Fruit fly (Drosophila melanogaster) whole organism, embryonic: Measurements from ENCODE around the gene CG2841.

ENCODE experiments used
- Antp ChIP-seq: fragments of 200-800 bp; sonication (Bioruptor generic); optimal IDR thresholded peaks from 3 replicates; lab custom pipeline; 2016; ENCODE audit warnings: missing biosample characterization, missing genetic modification characterization
- Bdp1 ChIP-seq: fragments of 200-800 bp; sonication (Bioruptor generic); optimal IDR thresholded peaks from 3 replicates; lab custom pipeline; 2016; ENCODE audit warnings: missing biosample characterization, missing genetic modification characterization
- CG10565 ChIP-seq: fragments of 200-800 bp; sonication (Bioruptor generic); optimal IDR thresholded peaks from 3 replicates; lab custom pipeline; 2016; ENCODE audit warnings: missing biosample characterization, mild to moderate bottlenecking, missing genetic modification characterization
- CG10979 ChIP-seq: fragments of 200-800 bp; sonication (Bioruptor generic); optimal IDR thresholded peaks from 2 replicates; lab custom pipeline; 2018; ENCODE audit warnings: missing biosample characterization, mild to moderate bottlenecking, missing genetic modification characterization, moderate library complexity
- CG11695 ChIP-seq: fragments of 200-800 bp; sonication (Bioruptor generic); IDR thresholded peaks from 3 replicates; pipeline ENCODE4 v1.3.6; 2022; ENCODE audit warnings: missing biosample characterization, missing genetic modification characterization
- CG13123 ChIP-seq: fragments of 200-800 bp; sonication (Bioruptor generic); optimal IDR thresholded peaks from 2 replicates; lab custom pipeline; 2016; ENCODE audit warnings: missing biosample characterization, missing genetic modification characterization
- CG15269 ChIP-seq: fragments of 200-800 bp; sonication (Bioruptor generic); optimal IDR thresholded peaks from 2 replicates; lab custom pipeline; 2018; ENCODE audit warnings: missing biosample characterization, mild to moderate bottlenecking, missing genetic modification characterization, moderate library complexity
- CG17359 ChIP-seq: fragments of 200-800 bp; sonication (Bioruptor generic); optimal IDR thresholded peaks from 3 replicates; lab custom pipeline; 2018; ENCODE audit warnings: missing biosample characterization, mild to moderate bottlenecking, missing genetic modification characterization, moderate library complexity
- CG2199 ChIP-seq: fragments of 200-800 bp; sonication (Bioruptor generic); IDR thresholded peaks from 3 replicates; pipeline ENCODE4 v1.3.6; 2022; ENCODE audit warnings: missing biosample characterization, missing genetic modification characterization
- CG2202 ChIP-seq: fragments of 200-800 bp; sonication (Bioruptor generic); optimal IDR thresholded peaks from 2 replicates; lab custom pipeline; 2018; ENCODE audit warnings: missing biosample characterization, mild to moderate bottlenecking, missing genetic modification characterization
- CG3281 ChIP-seq: fragments of 200-800 bp; sonication (Bioruptor generic); optimal IDR thresholded peaks from 3 replicates; lab custom pipeline; 2017; ENCODE audit warnings: missing biosample characterization, mild to moderate bottlenecking, missing genetic modification characterization
- CG4360 ChIP-seq: fragments of 200-800 bp; sonication (Bioruptor generic); IDR thresholded peaks from 2 replicates; pipeline ENCODE4 v1.3.6; 2022; ENCODE audit warnings: missing biosample characterization, missing genetic modification characterization
- CG4820 ChIP-seq: fragments of 200-800 bp; sonication (Bioruptor generic); optimal IDR thresholded peaks from 3 replicates; lab custom pipeline; 2016; ENCODE audit warnings: missing biosample characterization, missing genetic modification characterization
- CG5245 ChIP-seq: fragments of 200-800 bp; sonication (Bioruptor generic); optimal IDR thresholded peaks from 3 replicates; lab custom pipeline; 2016; ENCODE audit warnings: missing biosample characterization, missing genetic modification characterization
- CG7963 ChIP-seq: fragments of 200-800 bp; sonication (Bioruptor generic); IDR thresholded peaks from 3 replicates; pipeline ENCODE4 v1.3.6; 2022; ENCODE audit warnings: missing biosample characterization, missing genetic modification characterization; ENCODE audit not compliant: partially characterized antibody
- CG8359 ChIP-seq: fragments of 200-800 bp; sonication (Bioruptor generic); optimal IDR thresholded peaks from 2 replicates; lab custom pipeline; 2017; ENCODE audit warnings: missing biosample characterization, mild to moderate bottlenecking, missing genetic modification characterization, borderline replicate concordance
- Hr78 ChIP-seq, 2 experiments: fragments of 200-800 bp in 1 of 2; fragments of >200 bp in 1 of 2; sonication (Bioruptor generic) in 1 of 2; optimal IDR thresholded peaks; 2 replicates each; lab custom pipeline; 2017 to 2019; ENCODE audit warnings: missing biosample characterization in 2 of 2, missing genetic modification characterization in 2 of 2, mild to moderate bottlenecking in 1 of 2, moderate library complexity in 1 of 2
- Jarid2 ChIP-seq: fragments of 200-800 bp; sonication (Bioruptor generic); optimal IDR thresholded peaks from 3 replicates; lab custom pipeline; 2017; ENCODE audit warnings: mild to moderate bottlenecking, missing biosample characterization, missing genetic modification reagents, missing genetic modification characterization
- Lim3 ChIP-seq: fragments of 200-800 bp; sonication (Bioruptor generic); IDR thresholded peaks from 2 replicates; pipeline ENCODE4 v1.3.6; 2022; ENCODE audit warnings: missing biosample characterization, missing genetic modification characterization
- MTF-1 ChIP-seq: fragments of 200-800 bp; sonication (Bioruptor generic); optimal IDR thresholded peaks from 2 replicates; lab custom pipeline; 2018; ENCODE audit warnings: missing biosample characterization, mild to moderate bottlenecking, missing genetic modification characterization, borderline replicate concordance
- Nf-YA ChIP-seq: fragments of 200-800 bp; sonication (Bioruptor generic); IDR thresholded peaks from 2 replicates; pipeline ENCODE4 v1.3.6; 2022; ENCODE audit warnings: missing biosample characterization, missing genetic modification characterization
- Sin3A ChIP-seq: fragments of >200 bp; optimal IDR thresholded peaks from 2 replicates; lab custom pipeline; 2018
- ac ChIP-seq: fragments of 200-800 bp; sonication (Bioruptor generic); optimal IDR thresholded peaks from 3 replicates; lab custom pipeline; 2017; ENCODE audit warnings: missing biosample characterization, mild to moderate bottlenecking, missing genetic modification characterization
- al ChIP-seq: fragments of 200-800 bp; sonication (Bioruptor generic); IDR thresholded peaks from 2 replicates; pipeline ENCODE4 v1.3.6; 2022; ENCODE audit warnings: missing biosample characterization, missing genetic modification characterization
- ara ChIP-seq: fragments of 200-800 bp; sonication (Bioruptor generic); IDR thresholded peaks from 2 replicates; pipeline ENCODE4 v1.3.6; 2022; ENCODE audit warnings: missing biosample characterization, missing genetic modification characterization
- bcd ChIP-seq: fragments of 200-800 bp; sonication (Bioruptor generic); optimal IDR thresholded peaks from 2 replicates; lab custom pipeline; 2017; ENCODE audit warnings: missing biosample characterization, mild to moderate bottlenecking, missing genetic modification characterization
- bigmax ChIP-seq: fragments of 200-800 bp; sonication (Bioruptor generic); optimal IDR thresholded peaks from 2 replicates; lab custom pipeline; 2018; ENCODE audit warnings: missing biosample characterization, mild to moderate bottlenecking, missing genetic modification characterization
- cwo ChIP-seq: fragments of 200-800 bp; sonication (Bioruptor generic); optimal IDR thresholded peaks from 3 replicates; lab custom pipeline; 2017; ENCODE audit warnings: missing biosample characterization, missing genetic modification characterization, mild to moderate bottlenecking, moderate library complexity, missing genetic modification reagents
- emc ChIP-seq: fragments of 200-800 bp; sonication (Bioruptor generic); optimal IDR thresholded peaks from 2 replicates; lab custom pipeline; 2016; ENCODE audit warnings: missing biosample characterization, missing genetic modification characterization
- fru ChIP-seq: fragments of >200 bp; optimal IDR thresholded peaks from 2 replicates; lab custom pipeline; 2017
- ftz-f1 ChIP-seq: fragments of 200-800 bp; sonication (Bioruptor generic); optimal IDR thresholded peaks from 2 replicates; lab custom pipeline; 2016; ENCODE audit warnings: missing biosample characterization, missing genetic modification characterization
- gfzf ChIP-seq: fragments of 200-800 bp; sonication (Bioruptor generic); optimal IDR thresholded peaks from 2 replicates; lab custom pipeline; 2016; ENCODE audit warnings: missing biosample characterization, mild to moderate bottlenecking, missing genetic modification characterization, moderate library complexity
- ind ChIP-seq: fragments of 200-800 bp; sonication (Bioruptor generic); optimal IDR thresholded peaks from 3 replicates; lab custom pipeline; 2016; ENCODE audit warnings: missing biosample characterization, missing genetic modification characterization
- knrl ChIP-seq: fragments of 200-800 bp; sonication (Bioruptor generic); IDR thresholded peaks from 3 replicates; pipeline ENCODE4 v1.3.6; 2022; ENCODE audit warnings: missing biosample characterization, missing genetic modification characterization; ENCODE audit not compliant: partially characterized antibody
- lbe ChIP-seq: fragments of 200-800 bp; sonication (Bioruptor generic); optimal IDR thresholded peaks from 2 replicates; lab custom pipeline; 2016; ENCODE audit warnings: missing biosample characterization, mild to moderate bottlenecking, missing genetic modification characterization
- pros ChIP-seq: fragments of 200-800 bp; sonication (Bioruptor generic); optimal IDR thresholded peaks from 3 replicates; lab custom pipeline; 2019; ENCODE audit warnings: missing biosample characterization, mild to moderate bottlenecking, missing genetic modification characterization, moderate library complexity
- rib ChIP-seq: fragments of 200-800 bp; sonication (Bioruptor generic); IDR thresholded peaks from 2 replicates; pipeline ENCODE4 v1.3.6; 2022; ENCODE audit warnings: missing biosample characterization, missing genetic modification characterization
- sob ChIP-seq: fragments of 200-800 bp; sonication (Bioruptor generic); IDR thresholded peaks from 2 replicates; pipeline ENCODE4 v1.3.6; 2022; ENCODE audit warnings: missing biosample characterization, missing genetic modification characterization
- twi ChIP-seq: fragments of 200-800 bp; optimal IDR thresholded peaks from 2 replicates; lab custom pipeline; 2019; ENCODE audit warnings: missing biosample characterization, mild to moderate bottlenecking, missing genetic modification characterization, moderate library complexity
- vvl ChIP-seq: fragments of 200-800 bp; sonication (Bioruptor generic); IDR thresholded peaks from 2 replicates; pipeline ENCODE4 v1.3.6; 2022; ENCODE audit warnings: missing biosample characterization, missing genetic modification characterization

Gene CG2841

dm6 chrX:2321900-2322555 lies 44.1 kb downstream of the CG2841 start (continued):
- TF ChIP-seq ind (GFP tag; lab: Kevin White, UChicago) (peak; percentile 37), MTF-1 (GFP tag; lab: Kevin White, UChicago) (no peak), Jarid2 (no peak), CG15269 (tag; lab: Kevin White, UChicago) (peak; percentile 60), CG17359 (tag; lab: Kevin White, UChicago) (peak; percentile 32), Antp (GFP tag; lab: Kevin White, UChicago) (peak; percentile 66), CG13123 (GFP tag; lab: Kevin White, UChicago) (no peak), Hr78 (GFP tag; optimal IDR thresholded peaks at IDR 0.05; lab: Kevin White, UChicago) (no peak), gfzf (GFP tag; lab: Kevin White, UChicago) (no peak), ftz-f1 (GFP tag; lab: Kevin White, UChicago) (no peak), vvl (GFP tag; lab: Robert Waterston, UW) (peak; percentile 71; the same call in 1 of the 2 replicates), fru (lab: Kevin White, UChicago) (no peak), Sin3A (lab: Kevin White, UChicago) (no peak), knrl (GFP tag; lab: Robert Waterston, UW) (no peak), cwo (GFP tag; lab: Kevin White, UChicago) (peak; percentile 5), ara (GFP tag; lab: Robert Waterston, UW) (peak; percentile 65), Lim3 (GFP tag; lab: Robert Waterston, UW) (no peak), ac (GFP tag; lab: Kevin White, UChicago) (peak; percentile 15), CG3281 (GFP tag; lab: Kevin White, UChicago) (no peak), sob (GFP tag; lab: Robert Waterston, UW) (peak; percentile 59), pros (GFP tag; lab: Kevin White, UChicago) (no peak), CG5245 (GFP tag; lab: Kevin White, UChicago) (peak; percentile 5), bcd (GFP tag; lab: Kevin White, UChicago) (peak; percentile 6), CG7963 (GFP tag; lab: Robert Waterston, UW) (no peak), bigmax (no peak), Nf-YA (GFP tag; lab: Robert Waterston, UW) (no peak), CG4820 (GFP tag; lab: Kevin White, UChicago) (peak; percentile 4), CG8359 (GFP tag; lab: Kevin White, UChicago) (no peak), CG11695 (GFP tag; lab: Robert Waterston, UW) (peak; percentile 49; the same call in 1 of the 3 replicates), Bdp1 (GFP tag; lab: Kevin White, UChicago) (peak; percentile 12), emc (GFP tag; lab: Kevin White, UChicago) (no peak), lbe (GFP tag; lab: Kevin White, UChicago) (peak; percentile 86), twi (tag; lab: Kevin White, UChicago) (peak; percentile 21), al (0 out of 2 replicates have a peak, but pooled peaks have one; percentile 19), CG2202 (tag; lab: Kevin White, UChicago) (no peak), CG10565 (GFP tag; lab: Kevin White, UChicago) (no peak), rib (GFP tag; lab: Robert Waterston, UW) (no peak)

dm6 chrX:2320892-2321291 lies 45.3 kb downstream of the CG2841 start:
- TF ChIP-seq CG2199 (GFP tag; lab: Robert Waterston, UW): 0 out of 3 replicates have a peak, but pooled peaks have one; percentile 35
- TF ChIP-seq CG10979 (tag; lab: Kevin White, UChicago): no peak
- TF ChIP-seq CG4360: peak; percentile 97
